Fruit fly (Drosophila melanogaster): ENCODE measurements around the gene Ravus.

Gene Ravus

dm6 chr3R:13218733-13219132 lies 45.1 kb downstream of the Ravus start (continued):
- no peak for TF ChIP-seq hb (GFP tag; IDR thresholded peaks at IDR 0.05; ENCODE audit: partially characterized antibody)
- no peak for TF ChIP-seq fd3F (GFP tag; optimal IDR thresholded peaks at IDR 0.05)
- TF ChIP-seq pfk (GFP tag; optimal IDR thresholded peaks at IDR 0.05), result no peak
- TF ChIP-seq prd (optimal IDR thresholded peaks at IDR 0.05), result no peak
- TF ChIP-seq prd (GFP tag; IDR thresholded peaks at IDR 0.05), result peak; percentile 38; the same call in 1 of the 3 replicates
- no peak for TF ChIP-seq CG8290 (GFP tag; optimal IDR thresholded peaks at IDR 0.05)
- TF ChIP-seq CG8290 (tag; optimal IDR thresholded peaks at IDR 0.05), result no peak
- no peak for TF ChIP-seq Hey (tag; optimal IDR thresholded peaks at IDR 0.05)
- no peak for TF ChIP-seq CG6654 (GFP tag; optimal IDR thresholded peaks at IDR 0.05)
- TF ChIP-seq Dad (GFP tag; optimal IDR thresholded peaks at IDR 0.05), result no peak
- peak; percentile 27; the same call in 1 of the 2 replicates for TF ChIP-seq CG31224 (GFP tag; IDR thresholded peaks at IDR 0.05)
- no peak for TF ChIP-seq ERR (GFP tag; optimal IDR thresholded peaks at IDR 0.05)
- TF ChIP-seq CG10462 (GFP tag; optimal IDR thresholded peaks at IDR 0.05), result no peak
- TF ChIP-seq CG6765 (GFP tag; optimal IDR thresholded peaks at IDR 0.05), result no peak
- TF ChIP-seq Spps (tag; optimal IDR thresholded peaks at IDR 0.05), result no peak
- TF ChIP-seq Side (GFP tag; optimal IDR thresholded peaks at IDR 0.05), result no peak
- no peak for TF ChIP-seq dati (GFP tag; IDR thresholded peaks at IDR 0.05)
- TF ChIP-seq ash1 (GFP tag; optimal IDR thresholded peaks at IDR 0.05), result no peak
- no peak for TF ChIP-seq stwl (tag; optimal IDR thresholded peaks at IDR 0.05)
- no peak for TF ChIP-seq CG11398 (GFP tag; optimal IDR thresholded peaks at IDR 0.05)
- TF ChIP-seq CG11504 (tag; optimal IDR thresholded peaks at IDR 0.05), result no peak
- TF ChIP-seq CG8924 (tag; optimal IDR thresholded peaks at IDR 0.05), result no peak
- no peak for TF ChIP-seq CG9797 (GFP tag; optimal IDR thresholded peaks at IDR 0.05)
- no peak for TF ChIP-seq tap (tag; optimal IDR thresholded peaks at IDR 0.05)
- TF ChIP-seq CG14014 (GFP tag; IDR thresholded peaks at IDR 0.05), result no peak
- TF ChIP-seq CG15011 (GFP tag; optimal IDR thresholded peaks at IDR 0.05), result no peak
- TF ChIP-seq CG5245 (GFP tag; optimal IDR thresholded peaks at IDR 0.05), result no peak
- no peak for TF ChIP-seq CG4854 (GFP tag; optimal IDR thresholded peaks at IDR 0.05)

dm6 chr3R:13215100-13215499 lies 48.8 kb downstream of the Ravus start:
- TF ChIP-seq CoRest (tag; optimal IDR thresholded peaks at IDR 0.05) (no peak), CG7745 (tag; optimal IDR thresholded peaks at IDR 0.05) (no peak), nom (GFP tag; optimal IDR thresholded peaks at IDR 0.05) (peak; percentile 32), vnd (GFP tag; IDR thresholded peaks at IDR 0.05; ENCODE audit: partially characterized antibody) (no peak), Antp (GFP tag; optimal IDR thresholded peaks at IDR 0.05) (no peak), CG10462 (GFP tag; optimal IDR thresholded peaks at IDR 0.05) (no peak), abd-A (tag; optimal IDR thresholded peaks at IDR 0.05) (no peak), CG2116 (GFP tag; optimal IDR thresholded peaks at IDR 0.05) (no peak)

- no peak for TF ChIP-seq CG8359 (GFP tag; optimal IDR thresholded peaks at IDR 0.05; ENCODE audit: borderline replicate concordance)
- TF ChIP-seq chinmo (GFP tag; IDR thresholded peaks at IDR 0.05; ENCODE audit: partially characterized antibody), result 0 out of 4 replicates have a peak, but pooled peaks have one; percentile 59
- peak; percentile 81 for TF ChIP-seq Adf1 (GFP tag; IDR thresholded peaks at IDR 0.05)
- no peak for TF ChIP-seq dimm (GFP tag; IDR thresholded peaks at IDR 0.05)
- 0 out of 3 replicates have a peak, but pooled peaks have one; percentile 25 for TF ChIP-seq CG34224 (GFP tag; IDR thresholded peaks at IDR 0.05; ENCODE audit: partially characterized antibody)
- TF ChIP-seq CG34422 (GFP tag; IDR thresholded peaks at IDR 0.05), result peak; percentile 28; the same call in 1 of the 3 replicates
- peak; percentile 73 for TF ChIP-seq Deaf1 (tag; optimal IDR thresholded peaks at IDR 0.05)
- TF ChIP-seq CG6175 (GFP tag; IDR thresholded peaks at IDR 0.05), result peak; percentile 47; the same call in 1 of the 3 replicates
- no peak for TF ChIP-seq Bgb (GFP tag; IDR thresholded peaks at IDR 0.05; ENCODE audit: partially characterized antibody)
- TF ChIP-seq danr (GFP tag; IDR thresholded peaks at IDR 0.05), result no peak
- TF ChIP-seq CG2199 (GFP tag; IDR thresholded peaks at IDR 0.05), result 0 out of 3 replicates have a peak, but pooled peaks have one; percentile 49
- TF ChIP-seq Jarid2 (GFP tag; optimal IDR thresholded peaks at IDR 0.05), result peak; percentile 45
- TF ChIP-seq CG9437 (GFP tag; optimal IDR thresholded peaks at IDR 0.05), result no peak
- TF ChIP-seq chn (GFP tag; optimal IDR thresholded peaks at IDR 0.05), result no peak
- peak; percentile 98 for TF ChIP-seq CG11504 (tag; optimal IDR thresholded peaks at IDR 0.05)
- 0 out of 3 replicates have a peak, but pooled peaks have one; percentile 17 for TF ChIP-seq ken (GFP tag; IDR thresholded peaks at IDR 0.05)
- TF ChIP-seq Ravus (GFP tag; IDR thresholded peaks at IDR 0.05), result no peak
Measured at dm6 chr3R:13214347-13214746, 49.5 kb downstream of the Ravus start, which contains the start of gene CG8483. Gene CG8483 (minus strand): TSS chr3R:13214465.
